Worm (Caenorhabditis elegans) whole organism, early embryonic: Measurements from ENCODE around the gene nhr-184.

Experiments used
- B0310.2 ChIP-seq: sonication (generic microtip); optimal IDR thresholded peaks from 2 replicates; lab custom pipeline; 2016; ENCODE audit warnings: mild to moderate bottlenecking, missing genetic modification characterization, missing compliant biosample characterization
- F13C5.2 ChIP-seq: sonication (generic microtip); optimal IDR thresholded peaks from 2 replicates; lab custom pipeline; 2017; ENCODE audit warnings: mild to moderate bottlenecking, missing genetic modification characterization, inconsistent platforms, missing compliant biosample characterization
- aly-1 ChIP-seq: sonication (generic microtip); optimal IDR thresholded peaks from 2 replicates; lab custom pipeline; 2016; ENCODE audit warnings: missing genetic modification characterization, missing compliant biosample characterization
- ama-1 ChIP-seq: fragments of 150-350 bp; optimal IDR thresholded peaks from 2 replicates; lab custom pipeline; 2014
- ceh-13 ChIP-seq: fragments of 200-800 bp; sonication (Bioruptor generic); optimal IDR thresholded peaks from 2 replicates; lab custom pipeline; 2018; ENCODE audit warnings: mild to moderate bottlenecking, missing genetic modification characterization, missing compliant biosample characterization
- ceh-36 ChIP-seq: sonication (generic microtip); optimal IDR thresholded peaks from 2 replicates; lab custom pipeline; 2016; ENCODE audit warnings: missing genetic modification characterization, inconsistent platforms, missing compliant biosample characterization
- ets-7 ChIP-seq: sonication (generic microtip); optimal IDR thresholded peaks from 2 replicates; lab custom pipeline; 2016; ENCODE audit warnings: missing genotype, missing genetic modification characterization, missing compliant biosample characterization
- flt-1 ChIP-seq: fragments of 200-800 bp; sonication (Bioruptor generic); IDR thresholded peaks from 2 replicates; pipeline ENCODE4 v1.3.6; 2022; ENCODE audit warnings: missing genetic modification characterization, missing compliant biosample characterization
- hmbx-1 ChIP-seq: sonication (generic microtip); optimal IDR thresholded peaks from 2 replicates; lab custom pipeline; 2016; ENCODE audit warnings: mild to moderate bottlenecking, missing genetic modification characterization, missing compliant biosample characterization
- hmg-4 ChIP-seq: fragments of 200-800 bp; sonication (Bioruptor generic); optimal IDR thresholded peaks from 2 replicates; lab custom pipeline; 2018; ENCODE audit warnings: mild to moderate bottlenecking, missing genetic modification characterization, missing compliant biosample characterization
- hnd-1 ChIP-seq: sonication (generic microtip); optimal IDR thresholded peaks from 2 replicates; lab custom pipeline; 2016; ENCODE audit warnings: missing genetic modification characterization, missing compliant biosample characterization
- pes-1 ChIP-seq: fragments of 200-800 bp; sonication (Bioruptor generic); IDR thresholded peaks from 2 replicates; pipeline ENCODE4 v1.3.6; 2022; ENCODE audit warnings: missing genetic modification reagents, missing genetic modification characterization, missing compliant biosample characterization
- scrt-1 ChIP-seq: fragments of 200-800 bp; sonication (Bioruptor generic); IDR thresholded peaks from 2 replicates; pipeline ENCODE4 v1.3.6; 2022; ENCODE audit warnings: missing genetic modification characterization, missing compliant biosample characterization
- sea-1 ChIP-seq: fragments of 200-800 bp; sonication (Bioruptor generic); conservative IDR thresholded peaks from 2 replicates; pipeline ENCODE4 v1.3.6; 2022; ENCODE audit warnings: missing genetic modification characterization, missing compliant biosample characterization
- tbx-11 ChIP-seq: fragments of 200-800 bp; sonication (Bioruptor generic); IDR thresholded peaks from 2 replicates; pipeline ENCODE4 v1.3.6; 2022; ENCODE audit warnings: missing genetic modification characterization, missing compliant biosample characterization
- tbx-37 ChIP-seq: fragments of 200-800 bp; sonication (Bioruptor generic); conservative IDR thresholded peaks from 2 replicates; pipeline ENCODE4 v1.3.6; 2022; ENCODE audit warnings: missing genetic modification reagents, missing genetic modification characterization, missing compliant biosample characterization
- tra-4 ChIP-seq: sonication (generic microtip); optimal IDR thresholded peaks from 2 replicates; lab custom pipeline; 2017; ENCODE audit warnings: missing genetic modification characterization, missing compliant biosample characterization

The nhr-184 gene

ce11 chrV:2249310-2249709 is 35.0 kb upstream of the nhr-184 start, which contains the start of gene cyp-33C6:
cyp-33C6 (minus strand) TSS chrV:2249410.
- no peak for TF ChIP-seq tra-4 (tag; lab: Kevin White, UChicago)
- TF ChIP-seq tbx-37 (GFP tag; lab: Robert Waterston, UW) = no peak
- TF ChIP-seq tbx-11 (GFP tag; lab: Robert Waterston, UW) = no peak
- TF ChIP-seq aly-1 (tag; lab: Kevin White, UChicago) = no peak
- no peak for TF ChIP-seq sea-1 (GFP tag; lab: Robert Waterston, UW)
- TF ChIP-seq pes-1 = no peak
- no peak for TF ChIP-seq hmbx-1 (tag; lab: Kevin White, UChicago)
- no peak for TF ChIP-seq B0310.2 (tag; lab: Kevin White, UChicago)
- TF ChIP-seq F13C5.2 (tag; lab: Kevin White, UChicago) = no peak
- no peak for TF ChIP-seq ets-7 (tag; lab: Kevin White, UChicago)
- TF ChIP-seq flt-1 (GFP tag; lab: Robert Waterston, UW) = no peak
- no peak for TF ChIP-seq ceh-13
- TF ChIP-seq ama-1 (lab: Kevin White, UChicago) = no peak
- no peak for TF ChIP-seq hmg-4
- TF ChIP-seq scrt-1 (GFP tag; lab: Robert Waterston, UW) = no peak
- TF ChIP-seq ceh-36 (tag; lab: Kevin White, UChicago) = no peak

- TF ChIP-seq tra-4 (tag; lab: Kevin White, UChicago) = no peak
- no peak for TF ChIP-seq hmbx-1 (tag; lab: Kevin White, UChicago)
- TF ChIP-seq sea-1 (GFP tag; lab: Robert Waterston, UW) = no peak
These were observed 30.5 kb upstream of the nhr-184 start, which contains the start of gene cyp-33C5 for ce11 chrV:2244751-2245150. cyp-33C5 (plus strand) TSS chrV:2245004.

ce11 chrV:2242630-2243029 is 28.4 kb upstream of the nhr-184 start, which contains the start of gene cyp-33C3:
cyp-33C3 (plus strand) TSS chrV:2242778.
- TF ChIP-seq tbx-11 (GFP tag; lab: Robert Waterston, UW) (no peak), F13C5.2 (tag; lab: Kevin White, UChicago) (no peak), scrt-1 (GFP tag; lab: Robert Waterston, UW) (no peak), pes-1 (no peak), ceh-13 (no peak), sea-1 (GFP tag; lab: Robert Waterston, UW) (no peak), B0310.2 (tag; lab: Kevin White, UChicago) (no peak), hmbx-1 (tag; lab: Kevin White, UChicago) (no peak), hmg-4 (no peak), ceh-36 (tag; lab: Kevin White, UChicago) (no peak)

ce11 chrV:2238012-2238411 is 23.7 kb upstream of the nhr-184 start:
- TF ChIP-seq flt-1 (GFP tag; lab: Robert Waterston, UW) (no peak), aly-1 (tag; lab: Kevin White, UChicago) (no peak), ceh-36 (tag; lab: Kevin White, UChicago) (no peak), hmbx-1 (tag; lab: Kevin White, UChicago) (no peak), hnd-1 (tag; lab: Kevin White, UChicago) (no peak), ceh-13 (no peak), B0310.2 (tag; lab: Kevin White, UChicago) (no peak), sea-1 (GFP tag; lab: Robert Waterston, UW) (no peak), pes-1 (no peak), tra-4 (tag; lab: Kevin White, UChicago) (no peak), tbx-11 (GFP tag; lab: Robert Waterston, UW) (no peak), tbx-37 (GFP tag; lab: Robert Waterston, UW) (no peak), scrt-1 (GFP tag; lab: Robert Waterston, UW) (no peak), hmg-4 (no peak), F13C5.2 (tag; lab: Kevin White, UChicago) (no peak), ama-1 (lab: Kevin White, UChicago) (no peak), ets-7 (tag; lab: Kevin White, UChicago) (no peak)

- TF ChIP-seq F13C5.2 (tag; lab: Kevin White, UChicago) (no peak), B0310.2 (tag; lab: Kevin White, UChicago) (no peak), tra-4 (tag; lab: Kevin White, UChicago) (no peak), scrt-1 (GFP tag; lab: Robert Waterston, UW) (no peak), tbx-11 (GFP tag; lab: Robert Waterston, UW) (no peak), ceh-13 (no peak), tbx-37 (GFP tag; lab: Robert Waterston, UW) (no peak), aly-1 (tag; lab: Kevin White, UChicago) (no peak), hmbx-1 (tag; lab: Kevin White, UChicago) (no peak), pes-1 (no peak)
These were observed 21.6 kb upstream of the nhr-184 start, which contains the start of gene cyp-33C4 for ce11 chrV:2235848-2236247. cyp-33C4 (plus strand) TSS chrV:2236140.

- TF ChIP-seq aly-1 (tag; lab: Kevin White, UChicago) (no peak), pes-1 (no peak), ceh-36 (tag; lab: Kevin White, UChicago) (no peak), B0310.2 (tag; lab: Kevin White, UChicago) (no peak), flt-1 (GFP tag; lab: Robert Waterston, UW) (no peak), ceh-13 (no peak), tra-4 (tag; lab: Kevin White, UChicago) (no peak), tbx-37 (GFP tag; lab: Robert Waterston, UW) (no peak), tbx-11 (GFP tag; lab: Robert Waterston, UW) (no peak), hmg-4 (no peak)
These were observed 18.9 kb upstream of the nhr-184 start, which contains the start of gene nhr-96 for ce11 chrV:2233177-2233576. nhr-96 (plus strand) TSS chrV:2233477.

- no peak for TF ChIP-seq flt-1 (GFP tag; lab: Robert Waterston, UW)
- no peak for TF ChIP-seq ama-1 (lab: Kevin White, UChicago)
- no peak for TF ChIP-seq hnd-1 (tag; lab: Kevin White, UChicago)
- no peak for TF ChIP-seq tra-4 (tag; lab: Kevin White, UChicago)
- no peak for TF ChIP-seq B0310.2 (tag; lab: Kevin White, UChicago)
- TF ChIP-seq scrt-1 (GFP tag; lab: Robert Waterston, UW) = no peak
- no peak for TF ChIP-seq hmbx-1 (tag; lab: Kevin White, UChicago)
- no peak for TF ChIP-seq ets-7 (tag; lab: Kevin White, UChicago)
- TF ChIP-seq sea-1 (GFP tag; lab: Robert Waterston, UW) = no peak
- no peak for TF ChIP-seq hmg-4
- no peak for TF ChIP-seq tbx-37 (GFP tag; lab: Robert Waterston, UW)
- TF ChIP-seq F13C5.2 (tag; lab: Kevin White, UChicago) = no peak
- TF ChIP-seq ceh-13 = no peak
- TF ChIP-seq ceh-36 (tag; lab: Kevin White, UChicago) = no peak
These were observed 16.6 kb upstream of the nhr-184 start, which contains the start of gene nhr-134 for ce11 chrV:2230912-2231311. nhr-134 (plus strand) TSS chrV:2231223.
